Fruit fly (Drosophila melanogaster) whole organism, pupa: Measurements from ENCODE around the gene Datp.
A peak's percentile ranks its signal among the peaks of the same experiment; 100 is the strongest.

ENCODE experiments used
- CG10348 ChIP-seq: fragments of 200-800 bp; sonication (Bioruptor generic); IDR thresholded peaks from 2 replicates; pipeline ENCODE4 v1.3.6; 2022; ENCODE audit warnings: missing biosample characterization, missing genetic modification characterization
- CG12605 ChIP-seq: fragments of 200-800 bp; sonication (Bioruptor generic); IDR thresholded peaks from 2 replicates; pipeline ENCODE4 v1.3.6; 2022; ENCODE audit warnings: missing biosample characterization, missing genetic modification characterization
- CG13204 ChIP-seq: fragments of 200-800 bp; sonication (Bioruptor generic); optimal IDR thresholded peaks from 2 replicates; lab custom pipeline; 2018; ENCODE audit warnings: missing biosample characterization, mild to moderate bottlenecking, missing genetic modification characterization, moderate library complexity
- CG14655 ChIP-seq: fragments of 200-800 bp; sonication (Bioruptor generic); optimal IDR thresholded peaks from 3 replicates; lab custom pipeline; 2017; ENCODE audit warnings: mild to moderate bottlenecking, missing biosample characterization, missing genetic modification reagents, missing genetic modification characterization
- CG15710 ChIP-seq: fragments of 200-800 bp; sonication (Bioruptor generic); optimal IDR thresholded peaks from 2 replicates; lab custom pipeline; 2018; ENCODE audit warnings: missing biosample characterization, mild to moderate bottlenecking, missing genetic modification characterization, moderate library complexity
- CG17806 ChIP-seq: fragments of 200-800 bp; sonication (Bioruptor generic); optimal IDR thresholded peaks from 2 replicates; lab custom pipeline; 2018; ENCODE audit warnings: missing biosample characterization, mild to moderate bottlenecking, missing genetic modification characterization, moderate library complexity
- CG32121 ChIP-seq: fragments of 200-800 bp; sonication (Bioruptor generic); IDR thresholded peaks from 2 replicates; pipeline ENCODE4 v1.3.6; 2022; ENCODE audit warnings: missing biosample characterization, missing genetic modification characterization
- CG34367 ChIP-seq: fragments of 200-800 bp; sonication (Bioruptor generic); optimal IDR thresholded peaks from 2 replicates; lab custom pipeline; 2018; ENCODE audit warnings: missing biosample characterization, mild to moderate bottlenecking, missing genetic modification characterization
- CG4496 ChIP-seq: fragments of 200-800 bp; sonication (Bioruptor generic); IDR thresholded peaks from 3 replicates; pipeline ENCODE4 v1.3.6; 2022; ENCODE audit warnings: missing biosample characterization, missing genetic modification characterization
- CG8159 ChIP-seq: fragments of 200-800 bp; sonication (Bioruptor generic); optimal IDR thresholded peaks from 3 replicates; lab custom pipeline; 2018; ENCODE audit warnings: missing biosample characterization, mild to moderate bottlenecking, missing genetic modification characterization, moderate library complexity
- CG8301 ChIP-seq: fragments of 200-800 bp; sonication (Bioruptor generic); optimal IDR thresholded peaks from 2 replicates; lab custom pipeline; 2018; ENCODE audit warnings: missing biosample characterization, mild to moderate bottlenecking, missing genetic modification characterization
- CG9948 ChIP-seq: fragments of 200-800 bp; sonication (Bioruptor generic); optimal IDR thresholded peaks from 2 replicates; lab custom pipeline; 2018; ENCODE audit warnings: missing biosample characterization, mild to moderate bottlenecking, missing genetic modification characterization, moderate library complexity
- D1 ChIP-seq: fragments of 200-800 bp; sonication (Bioruptor generic); optimal IDR thresholded peaks from 2 replicates; lab custom pipeline; 2018; ENCODE audit warnings: missing biosample characterization, mild to moderate bottlenecking, missing genetic modification characterization, moderate library complexity
- EcR ChIP-seq: fragments of 200-800 bp; sonication (Bioruptor generic); optimal IDR thresholded peaks from 3 replicates; lab custom pipeline; 2019; ENCODE audit warnings: missing biosample characterization, missing genetic modification characterization, mild to moderate bottlenecking, moderate library complexity, missing genetic modification reagents
- Ets98B ChIP-seq: fragments of 200-800 bp; sonication (Bioruptor generic); IDR thresholded peaks from 2 replicates; pipeline ENCODE4 v1.3.6; 2022; ENCODE audit warnings: missing biosample characterization, missing genetic modification characterization
- Pif1A ChIP-seq: fragments of 200-800 bp; sonication (Bioruptor generic); optimal IDR thresholded peaks from 3 replicates; lab custom pipeline; 2016; ENCODE audit warnings: missing biosample characterization, missing genetic modification characterization
- Pif1B ChIP-seq: fragments of 200-800 bp; sonication (Bioruptor generic); optimal IDR thresholded peaks from 3 replicates; lab custom pipeline; 2016; ENCODE audit warnings: missing biosample characterization, missing genetic modification characterization
- Snoo ChIP-seq: fragments of 200-800 bp; sonication (Bioruptor generic); optimal IDR thresholded peaks from 3 replicates; lab custom pipeline; 2017; ENCODE audit warnings: missing biosample characterization, mild to moderate bottlenecking, missing genetic modification characterization, inconsistent platforms
- fd96Ca ChIP-seq: fragments of 200-800 bp; sonication (Bioruptor generic); IDR thresholded peaks from 3 replicates; pipeline ENCODE4 v1.3.6; 2022; ENCODE audit warnings: missing biosample characterization, missing genetic modification characterization
- gl ChIP-seq: fragments of 200-800 bp; sonication (Bioruptor generic); optimal IDR thresholded peaks from 2 replicates; lab custom pipeline; 2018; ENCODE audit warnings: missing biosample characterization, mild to moderate bottlenecking, missing genetic modification characterization
- rn ChIP-seq: fragments of 200-800 bp; sonication (Bioruptor generic); IDR thresholded peaks from 2 replicates; pipeline ENCODE4 v1.3.6; 2022; ENCODE audit warnings: missing biosample characterization, missing genetic modification characterization

Datp gene

dm6 chr2L:9937908-9938307, 682 bp downstream of the Datp start, which contains the start of gene Arglu1:
Gene Arglu1 (minus strand): TSS chr2L:9938134.
- TF ChIP-seq CG14655 (GFP tag; lab: Kevin White, UChicago) (no peak), fd96Ca (GFP tag; lab: Robert Waterston, UW) (peak; percentile 46; the same call in 1 of the 3 replicates), CG4496 (GFP tag; lab: Robert Waterston, UW) (peak; percentile 77), CG32121 (GFP tag; lab: Robert Waterston, UW) (0 out of 2 replicates have a peak, but pooled peaks have one; percentile 26), rn (GFP tag; lab: Robert Waterston, UW) (no peak), CG12605 (peak; percentile 35; the same call in 1 of the 2 replicates), Pif1B (GFP tag; lab: Kevin White, UChicago) (no peak), CG9948 (tag; lab: Kevin White, UChicago) (no peak), CG15710 (tag; lab: Kevin White, UChicago) (no peak), Ets98B (GFP tag; lab: Robert Waterston, UW) (peak; percentile 20; the same call in 1 of the 2 replicates)
- TF ChIP-seq, all 21 proteins: peak for 5

dm6 chr2L:9933063-9933462, 5.5 kb downstream of the Datp start, which contains the start of gene Cpr30F:
Gene Cpr30F (minus strand): TSS chr2L:9933163.
- no peak for TF ChIP-seq D1 (tag; lab: Kevin White, UChicago)
- TF ChIP-seq CG9948 (tag; lab: Kevin White, UChicago): no peak
- no peak for TF ChIP-seq EcR (GFP tag; lab: Kevin White, UChicago)
- TF ChIP-seq CG8301: no peak
- TF ChIP-seq fd96Ca (GFP tag; lab: Robert Waterston, UW): no peak
- no peak for TF ChIP-seq rn (GFP tag; lab: Robert Waterston, UW)
- TF ChIP-seq CG32121 (GFP tag; lab: Robert Waterston, UW): no peak
- no peak for TF ChIP-seq gl
- no peak for TF ChIP-seq CG10348
- TF ChIP-seq CG17806 (tag; lab: Kevin White, UChicago): no peak
- TF ChIP-seq, all 21 proteins: peak for 0

DNA sequence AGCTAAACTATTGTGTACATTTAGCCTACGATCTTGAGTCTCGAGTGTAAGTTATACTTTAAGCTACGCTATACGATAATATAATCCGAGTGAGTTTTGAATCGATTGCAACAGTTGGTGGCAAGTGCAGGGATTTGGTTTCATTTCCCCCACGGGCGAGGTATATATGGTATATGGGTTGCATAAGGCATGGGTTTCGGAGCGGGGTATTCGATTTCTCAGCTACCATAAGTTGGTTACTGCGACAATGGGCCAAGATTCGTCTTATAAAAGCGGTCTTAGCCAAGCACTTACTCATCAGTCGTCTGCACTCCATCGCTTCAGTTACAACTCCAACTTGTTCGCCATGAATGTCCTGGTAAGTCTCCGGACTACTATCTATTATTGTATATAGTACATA, 8.3 kb downstream of the Datp start, which contains the start of gene CG42367:
Gene CG42367 (plus strand): TSS at position 301 of the 400 bp plus-strand sequence.
- TF ChIP-seq CG9948 (tag; lab: Kevin White, UChicago): no peak
- TF ChIP-seq Pif1B (GFP tag; lab: Kevin White, UChicago): no peak
- TF ChIP-seq CG8159: no peak
- TF ChIP-seq D1 (tag; lab: Kevin White, UChicago): no peak
- TF ChIP-seq fd96Ca (GFP tag; lab: Robert Waterston, UW): no peak
- TF ChIP-seq gl: no peak
- no peak for TF ChIP-seq Snoo
- no peak for TF ChIP-seq CG10348
- TF ChIP-seq CG15710 (tag; lab: Kevin White, UChicago): no peak
- TF ChIP-seq rn (GFP tag; lab: Robert Waterston, UW): no peak
- TF ChIP-seq CG34367 (tag; lab: Kevin White, UChicago): no peak

dm6 chr2L:9924765-9925164, 13.8 kb downstream of the Datp start, which contains the start of the genes TbCMF46 and CG42366:
Gene TbCMF46 (minus strand): TSS chr2L:9924865.
Gene CG42366 (plus strand): TSS chr2L:9925161.
- TF ChIP-seq CG14655 (GFP tag; lab: Kevin White, UChicago) (no peak), CG9948 (tag; lab: Kevin White, UChicago) (no peak), CG4496 (GFP tag; lab: Robert Waterston, UW) (no peak), CG12605 (no peak), Pif1A (GFP tag; lab: Kevin White, UChicago) (no peak), CG34367 (tag; lab: Kevin White, UChicago) (no peak), Ets98B (GFP tag; lab: Robert Waterston, UW) (no peak), gl (no peak), D1 (tag; lab: Kevin White, UChicago) (no peak), CG8301 (no peak), CG8159 (no peak), fd96Ca (GFP tag; lab: Robert Waterston, UW) (no peak), CG13204 (no peak), rn (GFP tag; lab: Robert Waterston, UW) (no peak), EcR (GFP tag; lab: Kevin White, UChicago) (no peak)

DNA sequence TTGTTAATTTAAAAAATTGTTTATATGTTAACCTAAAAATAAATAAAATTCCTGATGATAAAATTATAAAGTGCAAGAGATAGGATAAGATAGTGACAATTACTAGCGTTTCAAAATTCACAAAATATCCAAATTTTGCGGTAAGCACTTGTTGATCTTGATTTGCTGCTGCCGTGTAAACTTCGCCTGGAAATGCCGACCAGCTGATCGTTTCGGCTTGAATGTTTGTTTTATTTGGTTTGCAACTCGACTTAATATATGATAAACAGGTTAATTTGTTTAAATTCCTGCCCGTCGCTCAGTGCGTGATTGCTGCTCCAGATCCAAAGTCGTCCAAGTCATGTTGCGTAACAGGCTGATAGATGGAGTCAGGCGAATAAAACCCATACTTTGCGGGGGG, 17.2 kb downstream of the Datp start, which contains the start of gene CG4592:
Gene CG4592 (plus strand): TSS at position 233 of the 400 bp plus-strand sequence.
- TF ChIP-seq Pif1A (GFP tag; lab: Kevin White, UChicago) (peak; percentile 81), CG9948 (tag; lab: Kevin White, UChicago) (peak; percentile 54), CG32121 (GFP tag; lab: Robert Waterston, UW) (peak; percentile 82), Snoo (no peak), Ets98B (GFP tag; lab: Robert Waterston, UW) (peak; percentile 84), CG8159 (peak; percentile 65), CG12605 (peak; percentile 66), D1 (tag; lab: Kevin White, UChicago) (peak; percentile 2), CG34367 (tag; lab: Kevin White, UChicago) (peak; percentile 68), EcR (GFP tag; lab: Kevin White, UChicago) (no peak), CG10348 (no peak), CG13204 (no peak), fd96Ca (GFP tag; lab: Robert Waterston, UW) (peak; percentile 82; the same call in 2 of the 3 replicates), CG14655 (GFP tag; lab: Kevin White, UChicago) (no peak), CG4496 (GFP tag; lab: Robert Waterston, UW) (peak; percentile 87), Pif1B (GFP tag; lab: Kevin White, UChicago) (peak; percentile 77), gl (peak; percentile 36), CG15710 (tag; lab: Kevin White, UChicago) (no peak), CG8301 (no peak), CG17806 (tag; lab: Kevin White, UChicago) (no peak), rn (GFP tag; lab: Robert Waterston, UW) (no peak)
- TF ChIP-seq, all 21 proteins: peak for 12

dm6 chr2L:9919949-9920348, 18.6 kb downstream of the Datp start, which contains the start of gene CG4594:
Gene CG4594 (plus strand): TSS chr2L:9920160.
- TF ChIP-seq CG8301: no peak
- no peak for TF ChIP-seq Pif1B (GFP tag; lab: Kevin White, UChicago)
- no peak for TF ChIP-seq Ets98B (GFP tag; lab: Robert Waterston, UW)
- no peak for TF ChIP-seq fd96Ca (GFP tag; lab: Robert Waterston, UW)
- TF ChIP-seq Pif1A (GFP tag; lab: Kevin White, UChicago): no peak
- no peak for TF ChIP-seq gl
- TF ChIP-seq rn (GFP tag; lab: Robert Waterston, UW): no peak
- no peak for TF ChIP-seq CG10348
- TF ChIP-seq CG13204: no peak
- TF ChIP-seq CG34367 (tag; lab: Kevin White, UChicago): no peak
- no peak for TF ChIP-seq Snoo
- TF ChIP-seq D1 (tag; lab: Kevin White, UChicago): no peak
- no peak for TF ChIP-seq EcR (GFP tag; lab: Kevin White, UChicago)
- no peak for TF ChIP-seq CG8159
- no peak for TF ChIP-seq CG17806 (tag; lab: Kevin White, UChicago)
- no peak for TF ChIP-seq CG9948 (tag; lab: Kevin White, UChicago)
- TF ChIP-seq CG14655 (GFP tag; lab: Kevin White, UChicago): no peak
- TF ChIP-seq CG32121 (GFP tag; lab: Robert Waterston, UW): no peak
- TF ChIP-seq CG4496 (GFP tag; lab: Robert Waterston, UW): no peak
- TF ChIP-seq CG15710 (tag; lab: Kevin White, UChicago): no peak
